Worm (Caenorhabditis elegans) whole organism, L4 larva: Measurements from ENCODE around the gene M01H9.3.

Experiments
- D1046.2 ChIP-seq: fragments of 200-800 bp; sonication (Bioruptor generic); IDR thresholded peaks from 2 replicates; pipeline ENCODE4 v1.3.6; 2022; ENCODE audit warnings: missing genetic modification characterization, missing compliant biosample characterization
- F10B5.3 ChIP-seq: sonication (generic microtip); optimal IDR thresholded peaks from 2 replicates; lab custom pipeline; 2016; ENCODE audit warnings: mild to moderate bottlenecking, missing genetic modification characterization, missing compliant biosample characterization
- Y48G9A.11 ChIP-seq: fragments of 200-800 bp; sonication (Bioruptor generic); IDR thresholded peaks from 2 replicates; pipeline ENCODE4 v1.3.6; 2022; ENCODE audit warnings: missing genetic modification reagents, missing genetic modification characterization, missing compliant biosample characterization
- aha-1 ChIP-seq: fragments of 150-350 bp; peaks from one replicate; lab custom pipeline; 2014; ENCODE audit warnings: missing biosample characterization, missing genetic modification characterization
- aly-2 ChIP-seq: sonication (generic microtip); optimal IDR thresholded peaks from 2 replicates; lab custom pipeline; 2018; ENCODE audit warnings: missing biosample characterization, missing genetic modification characterization
- ceh-28 ChIP-seq: fragments of 150-350 bp; optimal IDR thresholded peaks from 2 replicates; lab custom pipeline; 2014; ENCODE audit warnings: missing biosample characterization, missing genetic modification reagents, missing genetic modification characterization
- ceh-62 ChIP-seq: sonication (generic microtip); optimal IDR thresholded peaks from 2 replicates; lab custom pipeline; 2017; ENCODE audit warnings: missing biosample characterization, missing genetic modification characterization
- ceh-82 ChIP-seq: sonication (generic microtip); optimal IDR thresholded peaks from 2 replicates; lab custom pipeline; 2017; ENCODE audit warnings: missing biosample characterization, missing genetic modification characterization
- ces-1 ChIP-seq: fragments of 150-350 bp; sonication (generic microtip); optimal IDR thresholded peaks from 4 replicates; lab custom pipeline; 2014; ENCODE audit warnings: missing biosample characterization, missing genetic modification reagents, missing genetic modification characterization
- daf-16 ChIP-seq, 3 experiments: sonication (generic microtip); optimal IDR thresholded peaks; 2 replicates each; lab custom pipeline; 2016 to 2017; ENCODE audit warnings: missing genetic modification characterization in 3 of 3, missing genetic modification reagents in 3 of 3, mild to moderate bottlenecking in 2 of 3, missing compliant biosample characterization in 2 of 3, missing biosample characterization in 1 of 3, moderate library complexity in 1 of 3
- dve-1 ChIP-seq: sonication (generic microtip); optimal IDR thresholded peaks from 2 replicates; lab custom pipeline; 2017; ENCODE audit warnings: antibody characterized with exemption, mild to moderate bottlenecking, missing genetic modification characterization, missing compliant biosample characterization; ENCODE audit not compliant: insufficient read depth
- gei-8 ChIP-seq: fragments of 200-800 bp; sonication (Bioruptor generic); optimal IDR thresholded peaks from 2 replicates; lab custom pipeline; 2018; ENCODE audit warnings: mild to moderate bottlenecking, missing genetic modification characterization, missing compliant biosample characterization
- hlh-11 ChIP-seq: fragments of 200-800 bp; sonication (Bioruptor generic); optimal IDR thresholded peaks from 2 replicates; lab custom pipeline; 2018; ENCODE audit warnings: mild to moderate bottlenecking, missing genetic modification characterization, missing compliant biosample characterization
- hlh-30 ChIP-seq: sonication (generic microtip); optimal IDR thresholded peaks from 2 replicates; lab custom pipeline; 2017; ENCODE audit warnings: antibody characterized with exemption, mild to moderate bottlenecking, missing genetic modification characterization, missing compliant biosample characterization; ENCODE audit not compliant: insufficient read depth
- hmg-1.1 ChIP-seq: fragments of 200-800 bp; sonication (Bioruptor generic); IDR thresholded peaks from 2 replicates; pipeline ENCODE4 v1.3.6; 2022; ENCODE audit warnings: missing genetic modification reagents, missing genetic modification characterization, missing compliant biosample characterization
- lin-1 ChIP-seq: fragments of 200-800 bp; sonication (Bioruptor generic); IDR thresholded peaks from 2 replicates; pipeline ENCODE4 v1.3.6; 2022; ENCODE audit warnings: missing genetic modification reagents, missing genetic modification characterization, missing compliant biosample characterization
- lin-39 ChIP-seq: fragments of 150-350 bp; optimal IDR thresholded peaks from 2 replicates; lab custom pipeline; 2014; ENCODE audit warnings: missing biosample characterization, missing genetic modification reagents, missing genetic modification characterization
- lsy-2 ChIP-seq, 2 experiments: fragments of 150-350 bp in 1 of 2; sonication (generic microtip) in 1 of 2; optimal IDR thresholded peaks; 2 replicates each; lab custom pipeline; 2014 to 2017; ENCODE audit warnings: missing biosample characterization in 2 of 2, missing genetic modification characterization in 2 of 2
- madf-9 ChIP-seq: fragments of 200-800 bp; sonication (Bioruptor generic); conservative IDR thresholded peaks from 2 replicates; pipeline ENCODE4 v1.3.6; 2022; ENCODE audit warnings: missing genetic modification reagents, missing genetic modification characterization, missing compliant biosample characterization
- mdl-1 ChIP-seq, 2 experiments: fragments of 150-350 bp in 1 of 2; sonication (generic microtip) in 1 of 2; optimal IDR thresholded peaks; 2 replicates each; lab custom pipeline; 2014 to 2017; ENCODE audit warnings: missing biosample characterization in 2 of 2, missing genetic modification characterization in 2 of 2
- mes-2 ChIP-seq: sonication (generic microtip); optimal IDR thresholded peaks from 2 replicates; lab custom pipeline; 2016; ENCODE audit warnings: missing genotype, mild to moderate bottlenecking, missing genetic modification characterization, missing compliant biosample characterization; ENCODE audit not compliant: poor library complexity, severe bottlenecking
- mxl-2 ChIP-seq: fragments of 200-800 bp; sonication (Bioruptor generic); conservative IDR thresholded peaks from 2 replicates; pipeline ENCODE4 v1.3.6; 2022; ENCODE audit warnings: missing genetic modification reagents, missing genetic modification characterization, missing compliant biosample characterization
- mxl-3 ChIP-seq: fragments of 200-800 bp; sonication (Bioruptor generic); optimal IDR thresholded peaks from 2 replicates; lab custom pipeline; 2018; ENCODE audit warnings: mild to moderate bottlenecking, missing genetic modification characterization, missing compliant biosample characterization
- nhr-28 ChIP-seq: fragments of 150-350 bp; optimal IDR thresholded peaks from 2 replicates; lab custom pipeline; 2014; ENCODE audit warnings: missing biosample characterization, missing genetic modification characterization
- nhr-48 ChIP-seq: sonication (generic microtip); optimal IDR thresholded peaks from 2 replicates; lab custom pipeline; 2016; ENCODE audit warnings: mild to moderate bottlenecking, missing genetic modification characterization, missing compliant biosample characterization
- pha-4 ChIP-seq, 2 experiments: fragments of 150-350 bp in 1 of 2; fragments of 200-800 bp in 1 of 2; sonication (Bioruptor generic) in 1 of 2; IDR thresholded peaks in 1 of 2; optimal IDR thresholded peaks in 1 of 2; 2 replicates each; pipeline versions ENCODE4 v1.3.6 to Lab custom; 2014 to 2022; ENCODE audit warnings: missing genetic modification characterization in 2 of 2, missing genetic modification reagents in 2 of 2, missing biosample characterization in 1 of 2, missing compliant biosample characterization in 1 of 2
- saeg-2 ChIP-seq: fragments of 200-800 bp; sonication (Bioruptor generic); IDR thresholded peaks from 2 replicates; pipeline ENCODE4 v1.3.6; 2022; ENCODE audit warnings: missing genetic modification reagents, missing genetic modification characterization, missing compliant biosample characterization
- set-16 ChIP-seq: fragments of 200-800 bp; sonication (Bioruptor generic); IDR thresholded peaks from 2 replicates; pipeline ENCODE4 v1.3.6; 2022; ENCODE audit warnings: missing genetic modification reagents, missing genetic modification characterization, missing compliant biosample characterization
- snpc-1.2 ChIP-seq: fragments of 200-800 bp; sonication (Bioruptor generic); IDR thresholded peaks from 2 replicates; pipeline ENCODE4 v1.3.6; 2022; ENCODE audit warnings: missing genetic modification reagents, missing genetic modification characterization, missing compliant biosample characterization
- spr-1 ChIP-seq: sonication (generic microtip); optimal IDR thresholded peaks from 2 replicates; lab custom pipeline; 2016; ENCODE audit warnings: mild to moderate bottlenecking, missing genetic modification characterization, missing compliant biosample characterization
- unc-130 ChIP-seq: sonication (generic microtip); optimal IDR thresholded peaks from 2 replicates; lab custom pipeline; 2016; ENCODE audit warnings: missing genetic modification reagents, missing genetic modification characterization, missing compliant biosample characterization
- unc-62 ChIP-seq, 3 experiments: fragments of 150-350 bp in 1 of 3; sonication (generic microtip); optimal IDR thresholded peaks in 2 of 3; peaks in 1 of 3; 1 replicate in 1 of 3; 2 replicates in 2 of 3; lab custom pipeline; 2014 to 2017; ENCODE audit warnings: missing biosample characterization in 3 of 3, missing genetic modification characterization in 3 of 3, missing genetic modification reagents in 3 of 3, missing genotype in 1 of 3
- zag-1 ChIP-seq: fragments of 150-350 bp; optimal IDR thresholded peaks from 2 replicates; lab custom pipeline; 2014; ENCODE audit warnings: missing biosample characterization, missing genetic modification characterization

The M01H9.3 gene

ce11 chrIV:4459342-4459741, 17.5 kb downstream of the M01H9.3 start:
- TF ChIP-seq Y48G9A.11 (GFP tag; lab: Robert Waterston, UW) = 0 out of 2 replicates have a peak, but pooled peaks have one; percentile 4
- no peak for TF ChIP-seq F10B5.3 (tag; lab: Kevin White, UChicago)
- TF ChIP-seq zag-1 = no peak

ce11 chrIV:4456658-4457057, 20.2 kb downstream of the M01H9.3 start:
- TF ChIP-seq unc-62 (GFP tag; optimal IDR thresholded peaks at IDR 0.05 in 1 of 2; lab: Kevin White, UChicago) (peak in 1 of 2 experiments; percentile 98), unc-62 (tag; optimal IDR thresholded peaks at IDR 0.05; lab: Kevin White, UChicago) (no peak), ces-1 (GFP tag; lab: Kevin White, UChicago) (no peak), snpc-1.2 (GFP tag; lab: Robert Waterston, UW) (no peak), unc-130 (GFP tag; lab: Kevin White, UChicago) (no peak)

- no peak for TF ChIP-seq ceh-62
- peak; percentile 40 for TF ChIP-seq mxl-3 (GFP tag; lab: Kevin White, UChicago)
- TF ChIP-seq aly-2 = no peak
- peak; percentile 37 for TF ChIP-seq mes-2 (tag; lab: Kevin White, UChicago)
- peak in 1 of 2 experiments; percentile 96 for TF ChIP-seq unc-62 (GFP tag; optimal IDR thresholded peaks at IDR 0.05 in 1 of 2; lab: Kevin White, UChicago)
- TF ChIP-seq unc-62 (tag; optimal IDR thresholded peaks at IDR 0.05; lab: Kevin White, UChicago) = no peak
- peak; percentile 65 for TF ChIP-seq nhr-28
- no peak for TF ChIP-seq lin-1
- no peak for TF ChIP-seq mxl-2 (GFP tag; lab: Robert Waterston, UW)
- no peak for TF ChIP-seq D1046.2 (GFP tag; lab: Robert Waterston, UW)
- TF ChIP-seq set-16 = peak; percentile 75
- peak; percentile 21 for TF ChIP-seq dve-1 (tag; lab: Kevin White, UChicago)
- 0 out of 2 replicates have a peak, but pooled peaks have one; percentile 5 for TF ChIP-seq hmg-1.1
- TF ChIP-seq nhr-48 = peak; percentile 20
- no peak for TF ChIP-seq gei-8
- TF ChIP-seq Y48G9A.11 (GFP tag; lab: Robert Waterston, UW) = no peak
- TF ChIP-seq daf-16 (GFP tag; optimal IDR thresholded peaks at IDR 0.05; lab: Kevin White, UChicago) = no peak
- peak; percentile 5 for TF ChIP-seq daf-16 (tag; optimal IDR thresholded peaks at IDR 0.05; lab: Kevin White, UChicago)
- TF ChIP-seq mdl-1 (tag; optimal IDR thresholded peaks at IDR 0.05; lab: Kevin White, UChicago) = peak; percentile 7 to 38
- TF ChIP-seq lsy-2 (tag; optimal IDR thresholded peaks at IDR 0.05; lab: Kevin White, UChicago) = peak in 1 of 2 experiments; percentile 17
- TF ChIP-seq madf-9 (GFP tag; lab: Robert Waterston, UW) = no peak
- peak; percentile 33 for TF ChIP-seq hlh-11 (tag; lab: Kevin White, UChicago)
- TF ChIP-seq ceh-28 (tag; lab: Kevin White, UChicago) = peak; percentile 32
- peak; percentile 6 for TF ChIP-seq hlh-30
- TF ChIP-seq pha-4 (GFP tag; IDR thresholded peaks at IDR 0.05; lab: Robert Waterston, UW) = peak; percentile 24; the same call in 1 of the 2 replicates
- TF ChIP-seq pha-4 (tag; optimal IDR thresholded peaks at IDR 0.05; lab: Kevin White, UChicago) = no peak
- peak; percentile 86 for TF ChIP-seq aha-1
These were observed 22.3 kb downstream of the M01H9.3 start, which contains the start of gene R08C7.11 for ce11 chrIV:4454330-4455173. TSS of gene R08C7.11 (minus strand) at chrIV:4454937.

DNA sequence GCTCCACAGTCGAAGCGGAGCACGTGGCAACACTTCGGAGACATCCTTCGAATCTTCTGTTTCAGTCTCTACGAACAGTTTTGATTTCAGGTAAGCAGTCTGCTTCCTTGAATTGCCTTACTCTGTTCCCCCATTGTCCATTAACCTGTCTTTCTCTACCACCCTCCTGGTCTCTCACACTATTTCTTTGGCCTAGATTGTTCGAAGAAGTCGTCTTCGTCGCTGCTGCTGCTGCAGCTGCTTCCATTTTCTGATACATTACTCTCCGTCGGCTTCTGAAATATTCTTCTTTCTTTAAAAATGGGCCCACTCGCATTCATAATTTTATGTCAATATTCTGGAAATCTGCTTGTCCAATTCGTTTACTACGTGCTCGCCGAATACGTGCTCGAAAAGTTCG, 25.3 kb downstream of the M01H9.3 start, which contains the start of gene R08C7.1:
R08C7.1 (plus strand) TSS at position 301 of the 400 bp plus-strand sequence.
- TF ChIP-seq lin-39 (tag; lab: Kevin White, UChicago) = no peak
- TF ChIP-seq ces-1 (GFP tag; lab: Kevin White, UChicago) = no peak
- no peak for TF ChIP-seq ceh-82
- no peak for TF ChIP-seq gei-8
- no peak for TF ChIP-seq mxl-2 (GFP tag; lab: Robert Waterston, UW)
- TF ChIP-seq saeg-2 = no peak
- TF ChIP-seq ceh-62 = no peak
- TF ChIP-seq daf-16 (GFP tag; optimal IDR thresholded peaks at IDR 0.05; lab: Kevin White, UChicago) = no peak
- no peak for TF ChIP-seq daf-16 (tag; optimal IDR thresholded peaks at IDR 0.05; lab: Kevin White, UChicago)
- TF ChIP-seq spr-1 (tag; lab: Kevin White, UChicago) = no peak
- TF ChIP-seq, all 104 proteins: peak for 0
